Fruit fly (Drosophila melanogaster) whole organism, embryonic: ENCODE results near the gene dlt.

Experiments
- BtbVII ChIP-seq: fragments of 200-800 bp; sonication (Bioruptor generic); optimal IDR thresholded peaks from 3 replicates; lab custom pipeline; 2017; ENCODE audit warnings: missing biosample characterization, mild to moderate bottlenecking, missing genetic modification characterization
- CG10267 ChIP-seq: fragments of 200-800 bp; sonication (Bioruptor generic); optimal IDR thresholded peaks from 2 replicates; lab custom pipeline; 2018; ENCODE audit warnings: missing biosample characterization, mild to moderate bottlenecking, missing genetic modification characterization, moderate library complexity
- CG10274 ChIP-seq: fragments of 200-800 bp; sonication (Bioruptor generic); optimal IDR thresholded peaks from 3 replicates; lab custom pipeline; 2017; ENCODE audit warnings: missing biosample characterization, mild to moderate bottlenecking, missing genetic modification characterization
- CG12744 ChIP-seq: fragments of 200-800 bp; sonication (Bioruptor generic); optimal IDR thresholded peaks from 2 replicates; lab custom pipeline; 2016; ENCODE audit warnings: missing biosample characterization, missing genetic modification characterization
- CG12942 ChIP-seq: fragments of 200-800 bp; sonication (Bioruptor generic); optimal IDR thresholded peaks from 3 replicates; lab custom pipeline; 2016; ENCODE audit warnings: missing biosample characterization, missing genetic modification characterization
- CG15269 ChIP-seq: fragments of 200-800 bp; sonication (Bioruptor generic); optimal IDR thresholded peaks from 2 replicates; lab custom pipeline; 2018; ENCODE audit warnings: missing biosample characterization, mild to moderate bottlenecking, missing genetic modification characterization, moderate library complexity
- CG15696 ChIP-seq: fragments of 200-800 bp; sonication (Bioruptor generic); optimal IDR thresholded peaks from 2 replicates; lab custom pipeline; 2019; ENCODE audit warnings: missing biosample characterization, mild to moderate bottlenecking, missing genetic modification characterization, moderate library complexity
- CG16779 ChIP-seq: fragments of 200-800 bp; sonication (Bioruptor generic); IDR thresholded peaks from 2 replicates; pipeline ENCODE4 v1.3.6; 2022; ENCODE audit warnings: missing biosample characterization, missing genetic modification characterization
- CG17802 ChIP-seq: fragments of 200-800 bp; sonication (Bioruptor generic); optimal IDR thresholded peaks from 2 replicates; lab custom pipeline; 2018; ENCODE audit warnings: missing biosample characterization, mild to moderate bottlenecking, missing genetic modification characterization, moderate library complexity
- CG18476 ChIP-seq: fragments of 200-800 bp; sonication (Bioruptor generic); optimal IDR thresholded peaks from 2 replicates; lab custom pipeline; 2016; ENCODE audit warnings: missing biosample characterization, mild to moderate bottlenecking, missing genetic modification characterization
- CG18764 ChIP-seq: fragments of 200-800 bp; sonication (Bioruptor generic); optimal IDR thresholded peaks from 3 replicates; lab custom pipeline; 2016; ENCODE audit warnings: missing biosample characterization, missing genetic modification characterization
- CG2120 ChIP-seq: fragments of 200-800 bp; sonication (Bioruptor generic); optimal IDR thresholded peaks from 3 replicates; lab custom pipeline; 2016; ENCODE audit warnings: missing biosample characterization, missing genetic modification characterization
- CG2199 ChIP-seq: fragments of 200-800 bp; sonication (Bioruptor generic); IDR thresholded peaks from 3 replicates; pipeline ENCODE4 v1.3.6; 2022; ENCODE audit warnings: missing biosample characterization, missing genetic modification characterization
- CG3281 ChIP-seq: fragments of 200-800 bp; sonication (Bioruptor generic); optimal IDR thresholded peaks from 3 replicates; lab custom pipeline; 2017; ENCODE audit warnings: missing biosample characterization, mild to moderate bottlenecking, missing genetic modification characterization
- CG33213 ChIP-seq: fragments of 200-800 bp; sonication (Bioruptor generic); optimal IDR thresholded peaks from 3 replicates; lab custom pipeline; 2016; ENCODE audit warnings: missing biosample characterization, missing genetic modification characterization
- CG34422 ChIP-seq: fragments of 200-800 bp; sonication (Bioruptor generic); IDR thresholded peaks from 3 replicates; pipeline ENCODE4 v1.3.6; 2022; ENCODE audit warnings: missing biosample characterization, missing genetic modification characterization
- CG3838 ChIP-seq: fragments of 200-800 bp; sonication (Bioruptor generic); optimal IDR thresholded peaks from 3 replicates; lab custom pipeline; 2016; ENCODE audit warnings: missing biosample characterization, missing genetic modification characterization
- CG3995 ChIP-seq: fragments of 200-800 bp; sonication (Bioruptor generic); optimal IDR thresholded peaks from 3 replicates; lab custom pipeline; 2016; ENCODE audit warnings: missing biosample characterization, missing genetic modification characterization
- CG5953 ChIP-seq: fragments of 200-800 bp; sonication (Bioruptor generic); IDR thresholded peaks from 2 replicates; pipeline ENCODE4 v1.3.6; 2022; ENCODE audit warnings: missing biosample characterization, missing genetic modification characterization
- CG6683 ChIP-seq: fragments of 200-800 bp; sonication (Bioruptor generic); optimal IDR thresholded peaks from 2 replicates; lab custom pipeline; 2017; ENCODE audit warnings: missing biosample characterization, mild to moderate bottlenecking, missing genetic modification characterization, missing genetic modification reagents
- CHES-1-like ChIP-seq: fragments of 200-800 bp; sonication (Bioruptor generic); optimal IDR thresholded peaks from 2 replicates; lab custom pipeline; 2016; ENCODE audit warnings: missing biosample characterization, missing genetic modification characterization
- Elba2 ChIP-seq: fragments of 200-800 bp; sonication (Bioruptor generic); optimal IDR thresholded peaks from 3 replicates; lab custom pipeline; 2016; ENCODE audit warnings: missing biosample characterization, missing genetic modification characterization
- Ets65A ChIP-seq: fragments of 200-800 bp; sonication (Bioruptor generic); peaks from one replicate; lab custom pipeline; 2016; ENCODE audit warnings: missing biosample characterization, missing genetic modification characterization
- GATAe ChIP-seq: fragments of 200-800 bp; sonication (Bioruptor generic); conservative IDR thresholded peaks from 2 replicates; pipeline ENCODE4 v1.3.6; 2022; ENCODE audit warnings: missing biosample characterization, missing genetic modification characterization
- Jarid2 ChIP-seq: fragments of 200-800 bp; sonication (Bioruptor generic); optimal IDR thresholded peaks from 3 replicates; lab custom pipeline; 2017; ENCODE audit warnings: mild to moderate bottlenecking, missing biosample characterization, missing genetic modification reagents, missing genetic modification characterization
- Myb ChIP-seq: fragments of 200-800 bp; sonication (Bioruptor generic); optimal IDR thresholded peaks from 2 replicates; lab custom pipeline; 2016; ENCODE audit warnings: missing biosample characterization, missing genetic modification characterization
- NC2β ChIP-seq: fragments of 200-800 bp; sonication (Bioruptor generic); optimal IDR thresholded peaks from 2 replicates; lab custom pipeline; 2016; ENCODE audit warnings: missing biosample characterization, missing genetic modification characterization
- Sox100B ChIP-seq: fragments of 200-800 bp; sonication (Bioruptor generic); optimal IDR thresholded peaks from 3 replicates; lab custom pipeline; 2018; ENCODE audit warnings: missing biosample characterization, mild to moderate bottlenecking, missing genetic modification characterization
- Sry-β ChIP-seq: fragments of 200-800 bp; sonication (Bioruptor generic); optimal IDR thresholded peaks from 2 replicates; lab custom pipeline; 2018; ENCODE audit warnings: missing biosample characterization, mild to moderate bottlenecking, missing genetic modification characterization, moderate library complexity
- Xbp1 ChIP-seq: fragments of 200-800 bp; sonication (Bioruptor generic); optimal IDR thresholded peaks from 3 replicates; lab custom pipeline; 2016; ENCODE audit warnings: missing biosample characterization, mild to moderate bottlenecking, missing genetic modification characterization
- amos ChIP-seq: fragments of 200-800 bp; sonication (Bioruptor generic); IDR thresholded peaks from 2 replicates; pipeline ENCODE4 v1.3.6; 2022; ENCODE audit warnings: missing biosample characterization, missing genetic modification characterization; ENCODE audit not compliant: partially characterized antibody
- ap ChIP-seq: fragments of 200-800 bp; sonication (Bioruptor generic); IDR thresholded peaks from 2 replicates; pipeline ENCODE4 v1.3.6; 2022; ENCODE audit warnings: missing biosample characterization, missing genetic modification characterization
- ase ChIP-seq: fragments of 200-800 bp; sonication (Bioruptor generic); IDR thresholded peaks from 3 replicates; pipeline ENCODE4 v1.3.6; 2022; ENCODE audit warnings: missing biosample characterization, missing genetic modification characterization
- az2 ChIP-seq: fragments of 200-800 bp; sonication (Bioruptor generic); optimal IDR thresholded peaks from 3 replicates; lab custom pipeline; 2016; ENCODE audit warnings: missing biosample characterization, missing genetic modification characterization
- h ChIP-seq: fragments of >200 bp; optimal IDR thresholded peaks from 2 replicates; lab custom pipeline; 2017
- kah ChIP-seq: fragments of 200-800 bp; sonication (Bioruptor generic); optimal IDR thresholded peaks from 2 replicates; lab custom pipeline; 2018; ENCODE audit warnings: missing biosample characterization, mild to moderate bottlenecking, missing genetic modification characterization
- lilli ChIP-seq: fragments of 200-800 bp; sonication (Bioruptor generic); optimal IDR thresholded peaks from 3 replicates; lab custom pipeline; 2016; ENCODE audit warnings: missing biosample characterization, missing genetic modification characterization
- lov ChIP-seq, 2 experiments: fragments of 200-800 bp in 1 of 2; fragments of >200 bp in 1 of 2; sonication (Bioruptor generic) in 1 of 2; IDR thresholded peaks in 1 of 2; optimal IDR thresholded peaks in 1 of 2; 2 replicates in 1 of 2; 3 replicates in 1 of 2; pipeline versions ENCODE4 v1.3.6 to Lab custom; 2017 to 2022; ENCODE audit warnings: missing biosample characterization in 1 of 2, missing genetic modification characterization in 1 of 2
- maf-S ChIP-seq: fragments of 200-800 bp; sonication (Bioruptor generic); optimal IDR thresholded peaks from 2 replicates; lab custom pipeline; 2016; ENCODE audit warnings: missing biosample characterization, missing genetic modification characterization
- nerfin-2 ChIP-seq: fragments of 200-800 bp; sonication (Bioruptor generic); IDR thresholded peaks from 2 replicates; pipeline ENCODE4 v1.3.6; 2022; ENCODE audit warnings: missing biosample characterization, missing genetic modification characterization; ENCODE audit not compliant: partially characterized antibody
- oc ChIP-seq: fragments of 200-800 bp; sonication (Bioruptor generic); optimal IDR thresholded peaks from 2 replicates; lab custom pipeline; 2018; ENCODE audit warnings: missing biosample characterization, mild to moderate bottlenecking, missing genetic modification characterization, moderate library complexity
- pum ChIP-seq: fragments of 200-800 bp; sonication (Bioruptor generic); optimal IDR thresholded peaks from 2 replicates; lab custom pipeline; 2016; ENCODE audit warnings: missing biosample characterization, missing genetic modification characterization
- repo ChIP-seq: fragments of 200-800 bp; sonication (Bioruptor generic); optimal IDR thresholded peaks from 2 replicates; lab custom pipeline; 2016; ENCODE audit warnings: missing biosample characterization, missing genetic modification characterization
- schlank ChIP-seq: fragments of 200-800 bp; sonication (Bioruptor generic); optimal IDR thresholded peaks from 2 replicates; lab custom pipeline; 2018; ENCODE audit warnings: missing biosample characterization, mild to moderate bottlenecking, missing genetic modification characterization
- scrt ChIP-seq: fragments of 200-800 bp; sonication (Bioruptor generic); optimal IDR thresholded peaks from 2 replicates; lab custom pipeline; 2018; ENCODE audit warnings: missing biosample characterization, mild to moderate bottlenecking, missing genetic modification characterization, moderate library complexity
- sim ChIP-seq: fragments of 200-800 bp; sonication (Bioruptor generic); IDR thresholded peaks from 2 replicates; pipeline ENCODE4 v1.3.6; 2022; ENCODE audit warnings: missing biosample characterization, missing genetic modification characterization
- slbo ChIP-seq: fragments of 200-800 bp; sonication (Bioruptor generic); IDR thresholded peaks from 2 replicates; pipeline ENCODE4 v1.3.6; 2022; ENCODE audit warnings: missing biosample characterization, missing genetic modification characterization
- slou ChIP-seq: fragments of 200-800 bp; sonication (Bioruptor generic); optimal IDR thresholded peaks from 3 replicates; lab custom pipeline; 2016; ENCODE audit warnings: missing biosample characterization, missing genetic modification characterization
- zfh1 ChIP-seq: fragments of 200-800 bp; sonication (Bioruptor generic); IDR thresholded peaks from 3 replicates; pipeline ENCODE4 v1.3.6; 2022; ENCODE audit warnings: missing biosample characterization, missing genetic modification characterization

dlt gene

DNA sequence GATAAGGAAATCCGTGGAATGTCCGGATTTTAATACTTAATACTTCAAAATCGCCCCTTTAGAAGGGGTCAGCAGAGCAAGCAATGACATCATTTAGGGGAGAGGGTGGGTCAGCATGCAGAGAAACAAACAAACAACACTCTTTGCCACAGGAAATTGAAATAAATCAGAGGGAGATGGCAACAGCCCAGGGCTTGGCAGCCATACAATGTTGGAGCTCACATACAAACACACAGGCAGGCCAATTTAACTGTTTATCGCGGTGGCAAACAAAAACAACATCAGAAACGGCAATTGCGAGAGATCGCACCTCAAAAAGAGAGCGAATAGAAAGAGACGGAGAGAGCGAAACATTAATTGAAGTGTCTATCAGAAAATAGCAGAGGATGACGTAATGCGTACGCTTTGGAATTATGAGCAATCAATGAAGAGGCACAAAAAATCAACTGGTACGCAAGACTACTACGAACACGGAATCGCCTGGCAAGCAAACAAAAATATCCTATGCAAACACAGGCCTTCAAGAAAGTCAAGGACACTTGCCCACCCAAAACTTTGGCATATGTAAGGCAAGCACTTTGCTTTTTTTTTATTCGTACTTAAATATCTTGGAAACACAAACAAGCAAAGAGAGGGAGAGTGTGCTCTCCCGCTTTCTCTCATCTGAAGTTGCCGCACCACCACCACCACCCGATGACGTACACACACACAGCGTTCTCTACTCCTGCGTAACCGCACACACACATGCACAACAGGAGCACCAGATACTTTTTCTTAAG lies 775 bp downstream of the dlt start (continued):
- no peak for TF ChIP-seq CG10274 (GFP tag; lab: Kevin White, UChicago)
- TF ChIP-seq CG17802 = no peak
- no peak for TF ChIP-seq Sox100B (GFP tag; lab: Kevin White, UChicago)
- TF ChIP-seq CG34422 (GFP tag; lab: Robert Waterston, UW) = peak; percentile 63; the same call in 2 of the 3 replicates
- 0 out of 2 replicates have a peak, but pooled peaks have one; percentile 20 for TF ChIP-seq sim (GFP tag; lab: Robert Waterston, UW)
- TF ChIP-seq Myb (GFP tag; lab: Kevin White, UChicago) = no peak
- TF ChIP-seq nerfin-2 (GFP tag; lab: Robert Waterston, UW) = no peak
- TF ChIP-seq CHES-1-like (GFP tag; lab: Kevin White, UChicago) = peak; percentile 32
- TF ChIP-seq ase (GFP tag; lab: Robert Waterston, UW) = no peak
- no peak for TF ChIP-seq Sry-β (GFP tag; lab: Kevin White, UChicago)
- TF ChIP-seq CG18764 (GFP tag; lab: Kevin White, UChicago) = no peak
- no peak for TF ChIP-seq slou
- peak; percentile 60 for TF ChIP-seq CG3838 (GFP tag; lab: Kevin White, UChicago)
- no peak for TF ChIP-seq CG33213 (GFP tag; lab: Kevin White, UChicago)
- no peak for TF ChIP-seq Xbp1 (GFP tag; lab: Kevin White, UChicago)
- TF ChIP-seq CG6683 = no peak
- TF ChIP-seq CG16779 = no peak
- peak; percentile 52 for TF ChIP-seq CG18476 (GFP tag; lab: Kevin White, UChicago)
- TF ChIP-seq GATAe = peak; percentile 53; the same call in 1 of the 2 replicates
- no peak for TF ChIP-seq ap (GFP tag; lab: Robert Waterston, UW)
- TF ChIP-seq scrt = peak; percentile 62
- TF ChIP-seq CG3281 (GFP tag; lab: Kevin White, UChicago) = peak; percentile 57
- peak; percentile 79 for TF ChIP-seq BtbVII
- TF ChIP-seq kah (GFP tag; lab: Kevin White, UChicago) = peak; percentile 9
- no peak for TF ChIP-seq CG12744 (GFP tag; lab: Kevin White, UChicago)
- TF ChIP-seq CG12942 (GFP tag; lab: Kevin White, UChicago) = no peak
- TF ChIP-seq CG15269 (tag; lab: Kevin White, UChicago) = no peak
- no peak for TF ChIP-seq CG10267 (tag; lab: Kevin White, UChicago)
- no peak for TF ChIP-seq CG2120 (GFP tag; lab: Kevin White, UChicago)
- no peak for TF ChIP-seq Elba2 (GFP tag; lab: Kevin White, UChicago)
- TF ChIP-seq az2 (GFP tag; lab: Kevin White, UChicago) = no peak
- no peak for TF ChIP-seq CG3995 (GFP tag; lab: Kevin White, UChicago)
- no peak for TF ChIP-seq Ets65A
- no peak for TF ChIP-seq h
- TF ChIP-seq CG2199 (GFP tag; lab: Robert Waterston, UW) = peak; percentile 41; the same call in 2 of the 3 replicates
- TF ChIP-seq repo (GFP tag; lab: Kevin White, UChicago) = no peak
- TF ChIP-seq schlank (tag; lab: Kevin White, UChicago) = peak; percentile 32
- TF ChIP-seq zfh1 (GFP tag; lab: Robert Waterston, UW) = 0 out of 3 replicates have a peak, but pooled peaks have one; percentile 32
- TF ChIP-seq CG15696 (tag; lab: Kevin White, UChicago) = no peak
- TF ChIP-seq pum (GFP tag; lab: Kevin White, UChicago) = no peak
- peak; percentile 71 for TF ChIP-seq lov (optimal IDR thresholded peaks at IDR 0.05; lab: Kevin White, UChicago)
- TF ChIP-seq lov (GFP tag; IDR thresholded peaks at IDR 0.05; lab: Robert Waterston, UW) = peak; percentile 54; the same call in 1 of the 3 replicates
- no peak for TF ChIP-seq maf-S (GFP tag; lab: Kevin White, UChicago)
- no peak for TF ChIP-seq NC2β
- TF ChIP-seq amos (GFP tag; lab: Robert Waterston, UW) = no peak; the same call in 1 of the 2 replicates
- TF ChIP-seq Jarid2 = no peak
- TF ChIP-seq oc (tag; lab: Kevin White, UChicago) = no peak
- no peak for TF ChIP-seq CG5953 (GFP tag; lab: Robert Waterston, UW)
- peak; percentile 13 for TF ChIP-seq lilli (GFP tag; lab: Kevin White, UChicago)
- TF ChIP-seq slbo (GFP tag; lab: Robert Waterston, UW) = no peak
